Worm (Caenorhabditis elegans): ENCODE results near the gene ZK1307.8.

DNA sequence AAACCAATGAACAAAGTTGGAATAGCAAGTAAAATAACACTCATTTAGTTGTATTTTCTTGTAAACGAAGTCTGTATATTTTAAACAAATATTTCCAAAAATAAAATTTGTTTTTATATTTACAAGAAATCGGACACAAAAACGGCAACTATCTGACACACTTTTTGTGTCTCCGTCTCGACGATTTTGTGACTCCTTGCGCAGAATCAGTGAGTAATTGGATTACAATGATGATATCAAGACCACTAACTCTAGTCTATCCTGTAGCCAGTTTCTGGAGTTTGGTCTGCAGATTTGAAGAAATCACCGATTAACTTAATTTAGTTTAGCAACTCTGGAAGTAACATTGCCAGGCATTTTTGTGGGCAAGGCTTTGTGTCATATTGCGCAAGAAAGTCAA lies 38.4 kb downstream of the ZK1307.8 start, which contains the start of gene cyp-13A10:
- no peak for TF ChIP-seq fos-1 (tag; optimal IDR thresholded peaks at IDR 0.05)
- TF ChIP-seq Y116A8C.19 (tag; optimal IDR thresholded peaks at IDR 0.05; ENCODE audit: borderline replicate concordance): no peak
- no peak for TF ChIP-seq ama-1 (optimal IDR thresholded peaks at IDR 0.05)
- no peak for TF ChIP-seq lin-39 (tag; optimal IDR thresholded peaks at IDR 0.05)
- no peak for TF ChIP-seq efl-3 (GFP tag; optimal IDR thresholded peaks at IDR 0.05)
- TF ChIP-seq sox-4 (tag; optimal IDR thresholded peaks at IDR 0.05): no peak
- TF ChIP-seq ceh-82 (tag; optimal IDR thresholded peaks at IDR 0.05): no peak
- no peak for TF ChIP-seq nhr-90 (tag; optimal IDR thresholded peaks at IDR 0.05; ENCODE audit: poor library complexity)
- no peak for TF ChIP-seq aly-2 (tag; optimal IDR thresholded peaks at IDR 0.05)
- no peak for TF ChIP-seq ztf-4 (tag; optimal IDR thresholded peaks at IDR 0.05)
- TF ChIP-seq unc-130 (tag; optimal IDR thresholded peaks at IDR 0.05): no peak
- no peak for TF ChIP-seq lin-13 (GFP tag; optimal IDR thresholded peaks at IDR 0.05)
- TF ChIP-seq ces-1 (GFP tag; optimal IDR thresholded peaks at IDR 0.05): no peak

Measured in whole organism, L1 larva.